Fruit fly (Drosophila melanogaster) whole organism, wandering third instar larva: Measurements from ENCODE around the gene CG31087.

Experiments
- Abd-B ChIP-seq: fragments of >200 bp; optimal IDR thresholded peaks from 2 replicates; lab custom pipeline; 2017; ENCODE audit warnings: missing biosample characterization, missing genetic modification characterization
- CG32264 ChIP-seq: fragments of 200-800 bp; sonication (Bioruptor generic); optimal IDR thresholded peaks from 2 replicates; lab custom pipeline; 2016; ENCODE audit warnings: missing biosample characterization, missing genetic modification characterization
- CG9705 ChIP-seq: fragments of 200-800 bp; sonication (Bioruptor generic); optimal IDR thresholded peaks from 2 replicates; lab custom pipeline; 2018; ENCODE audit warnings: missing biosample characterization, mild to moderate bottlenecking, missing genetic modification characterization
- CrebA ChIP-seq: fragments of 200-800 bp; sonication (Bioruptor generic); optimal IDR thresholded peaks from 2 replicates; lab custom pipeline; 2016; ENCODE audit warnings: missing biosample characterization, mild to moderate bottlenecking, missing genetic modification characterization, borderline replicate concordance
- Dif ChIP-seq: fragments of 200-275, 200-300 bp; sonication (Bioruptor generic); optimal IDR thresholded peaks from 2 replicates; lab custom pipeline; 2018; ENCODE audit warnings: missing biosample characterization, missing genetic modification characterization; ENCODE audit not compliant: partially characterized antibody
- GATAd ChIP-seq: sonication (Bioruptor generic); optimal IDR thresholded peaks from 2 replicates; lab custom pipeline; 2016; ENCODE audit warnings: missing biosample characterization, missing genetic modification characterization
- HLH106 ChIP-seq: fragments of 200-800 bp; optimal IDR thresholded peaks from 3 replicates; lab custom pipeline; 2019; ENCODE audit warnings: missing biosample characterization, mild to moderate bottlenecking, missing genetic modification characterization, moderate library complexity
- Hnf4 ChIP-seq: fragments of 200-800 bp; sonication (Bioruptor generic); optimal IDR thresholded peaks from 2 replicates; lab custom pipeline; 2016; ENCODE audit warnings: missing biosample characterization, mild to moderate bottlenecking, missing genetic modification characterization
- Hr78 ChIP-seq: fragments of >200 bp; optimal IDR thresholded peaks from 2 replicates; lab custom pipeline; 2017; ENCODE audit warnings: missing biosample characterization, missing genetic modification characterization
- Jra ChIP-seq: sonication (Bioruptor generic); optimal IDR thresholded peaks from 2 replicates; lab custom pipeline; 2016; ENCODE audit warnings: missing biosample characterization, missing genetic modification characterization
- Myc ChIP-seq: fragments of >200 bp; optimal IDR thresholded peaks from 2 replicates; lab custom pipeline; 2017
- N ChIP-seq: fragments of >200 bp; optimal IDR thresholded peaks from 2 replicates; lab custom pipeline; 2018; ENCODE audit warnings: missing biosample characterization, missing external identifiers, missing genetic modification characterization
- Rel ChIP-seq, 2 experiments: fragments of 200-800 bp; sonication (Bioruptor generic) in 1 of 2; optimal IDR thresholded peaks; 2 replicates in 1 of 2; 3 replicates in 1 of 2; lab custom pipeline; 2016 to 2019; ENCODE audit warnings: mild to moderate bottlenecking in 2 of 2, missing biosample characterization in 2 of 2, missing genetic modification characterization in 2 of 2, moderate library complexity in 1 of 2
- Sp1 ChIP-seq: fragments of 200-800 bp; sonication (Bioruptor generic); optimal IDR thresholded peaks from 3 replicates; lab custom pipeline; 2019; ENCODE audit warnings: missing biosample characterization, mild to moderate bottlenecking, missing genetic modification characterization, moderate library complexity
- Vsx2 ChIP-seq: fragments of 200-300, 225-300 bp; sonication (Bioruptor generic); optimal IDR thresholded peaks from 2 replicates; lab custom pipeline; 2018; ENCODE audit warnings: missing biosample characterization, missing genetic modification characterization; ENCODE audit not compliant: partially characterized antibody
- br ChIP-seq: fragments of 200-800 bp; sonication (Bioruptor generic); optimal IDR thresholded peaks from 2 replicates; lab custom pipeline; 2016; ENCODE audit warnings: missing biosample characterization, missing genetic modification characterization
- brk ChIP-seq: fragments of 200-800 bp; sonication (Bioruptor generic); optimal IDR thresholded peaks from 2 replicates; lab custom pipeline; 2016; ENCODE audit warnings: missing biosample characterization, mild to moderate bottlenecking, missing genetic modification characterization
- dmrt93B ChIP-seq: fragments of 200-800 bp; sonication (Bioruptor generic); optimal IDR thresholded peaks from 2 replicates; lab custom pipeline; 2018; ENCODE audit warnings: missing biosample characterization, mild to moderate bottlenecking, missing genetic modification characterization
- ey ChIP-seq: fragments of 200-800 bp; sonication (Bioruptor generic); optimal IDR thresholded peaks from 2 replicates; lab custom pipeline; 2016; ENCODE audit warnings: missing biosample characterization, missing genetic modification characterization
- foxo ChIP-seq, 2 experiments: fragments of 200-800 bp; sonication (Bioruptor generic); optimal IDR thresholded peaks; 2 replicates in 1 of 2; 3 replicates in 1 of 2; lab custom pipeline; 2016 to 2017; ENCODE audit warnings: missing biosample characterization in 2 of 2, missing genetic modification characterization in 2 of 2
- fru ChIP-seq: fragments of 200-800 bp; sonication (Bioruptor generic); optimal IDR thresholded peaks from 3 replicates; lab custom pipeline; 2016; ENCODE audit warnings: missing biosample characterization, mild to moderate bottlenecking, missing genetic modification characterization
- lola ChIP-seq: fragments of >200 bp; optimal IDR thresholded peaks from 2 replicates; lab custom pipeline; 2017; ENCODE audit warnings: missing biosample characterization, missing genetic modification characterization
- pan ChIP-seq: fragments of >200 bp; optimal IDR thresholded peaks from 2 replicates; lab custom pipeline; 2017
- psq ChIP-seq: fragments of 200-800 bp; sonication (Bioruptor generic); optimal IDR thresholded peaks from 3 replicates; lab custom pipeline; 2017; ENCODE audit warnings: missing biosample characterization, mild to moderate bottlenecking, missing genetic modification characterization, moderate library complexity
- rgr ChIP-seq: fragments of 200-800 bp; sonication (Bioruptor generic); optimal IDR thresholded peaks from 3 replicates; lab custom pipeline; 2016; ENCODE audit warnings: missing biosample characterization, mild to moderate bottlenecking, missing genetic modification characterization
- sage ChIP-seq: fragments of 200-800 bp; sonication (Bioruptor generic); optimal IDR thresholded peaks from 2 replicates; lab custom pipeline; 2016; ENCODE audit warnings: missing biosample characterization, mild to moderate bottlenecking, missing genetic modification characterization
- sv ChIP-seq: fragments of 200-800 bp; sonication (Bioruptor generic); optimal IDR thresholded peaks from 3 replicates; lab custom pipeline; 2016; ENCODE audit warnings: missing biosample characterization, missing genetic modification characterization
- tai ChIP-seq: sonication (Bioruptor generic); optimal IDR thresholded peaks from 2 replicates; lab custom pipeline; 2016; ENCODE audit warnings: missing biosample characterization, missing genetic modification characterization
- usp ChIP-seq: fragments of >200 bp; optimal IDR thresholded peaks from 2 replicates; lab custom pipeline; 2017; ENCODE audit warnings: missing biosample characterization, missing genetic modification characterization
- woc ChIP-seq: sonication (Bioruptor generic); optimal IDR thresholded peaks from 2 replicates; lab custom pipeline; 2016; ENCODE audit warnings: missing biosample characterization, mild to moderate bottlenecking, missing genetic modification characterization

Gene CG31087

dm6 chr3R:25321681-25322080 is 8.0 kb upstream of the CG31087 start:
- TF ChIP-seq tai (GFP tag; lab: Kevin White, UChicago) = no peak
- TF ChIP-seq Dif (GFP tag; lab: Kevin White, UChicago) = no peak
- TF ChIP-seq HLH106 (tag; lab: Kevin White, UChicago) = no peak
- no peak for TF ChIP-seq Hr78
- TF ChIP-seq Abd-B (GFP tag; lab: Kevin White, UChicago) = no peak
- TF ChIP-seq Vsx2 = no peak
- no peak for TF ChIP-seq CrebA (GFP tag; lab: Kevin White, UChicago)
- TF ChIP-seq dmrt93B (GFP tag; lab: Kevin White, UChicago) = no peak
- no peak for TF ChIP-seq psq (GFP tag; lab: Kevin White, UChicago)
- no peak for TF ChIP-seq Sp1 (GFP tag; lab: Kevin White, UChicago)
- no peak for TF ChIP-seq usp (GFP tag; lab: Kevin White, UChicago)
- no peak for TF ChIP-seq sage (GFP tag; lab: Kevin White, UChicago)
- no peak for TF ChIP-seq ey (GFP tag; lab: Kevin White, UChicago)
- TF ChIP-seq foxo (GFP tag; optimal IDR thresholded peaks at IDR 0.05; lab: Kevin White, UChicago) = no peak
- no peak for TF ChIP-seq brk (GFP tag; lab: Kevin White, UChicago)
- no peak for TF ChIP-seq woc (GFP tag; lab: Kevin White, UChicago)
- TF ChIP-seq fru = no peak
- TF ChIP-seq Myc (lab: Kevin White, UChicago) = no peak
- TF ChIP-seq pan (lab: Kevin White, UChicago) = no peak

dm6 chr3R:25320898-25321297 is 7.3 kb upstream of the CG31087 start:
- TF ChIP-seq CG9705 (GFP tag; lab: Kevin White, UChicago) (no peak), Rel (GFP tag; optimal IDR thresholded peaks at IDR 0.05; lab: Kevin White, UChicago) (no peak), Rel (tag; optimal IDR thresholded peaks at IDR 0.05; lab: Kevin White, UChicago) (peak; percentile 83)

- TF ChIP-seq usp (GFP tag; lab: Kevin White, UChicago) (no peak), N (no peak), HLH106 (tag; lab: Kevin White, UChicago) (no peak), Jra (no peak), Sp1 (GFP tag; lab: Kevin White, UChicago) (no peak), CG32264 (GFP tag; lab: Kevin White, UChicago) (no peak), GATAd (no peak), tai (GFP tag; lab: Kevin White, UChicago) (no peak), CrebA (GFP tag; lab: Kevin White, UChicago) (no peak), rgr (GFP tag; lab: Kevin White, UChicago) (no peak), foxo (GFP tag; optimal IDR thresholded peaks at IDR 0.05; lab: Kevin White, UChicago) (no peak), sage (GFP tag; lab: Kevin White, UChicago) (no peak), lola (no peak), Vsx2 (no peak), ey (GFP tag; lab: Kevin White, UChicago) (no peak), Rel (GFP tag; optimal IDR thresholded peaks at IDR 0.05; lab: Kevin White, UChicago) (no peak), Rel (tag; optimal IDR thresholded peaks at IDR 0.05; lab: Kevin White, UChicago) (no peak)
Observed at dm6 chr3R:25320051-25320705, 6.5 kb upstream of the CG31087 start, which contains the start of gene CG10560. TSS of gene CG10560 (minus strand) at chr3R:25320101.

- TF ChIP-seq Hnf4 (no peak), sv (GFP tag; lab: Kevin White, UChicago) (no peak), sage (GFP tag; lab: Kevin White, UChicago) (no peak), ey (GFP tag; lab: Kevin White, UChicago) (no peak), br (no peak), rgr (GFP tag; lab: Kevin White, UChicago) (no peak), CrebA (GFP tag; lab: Kevin White, UChicago) (no peak)
Observed at dm6 chr3R:25318011-25318410, 4.4 kb upstream of the CG31087 start, which contains the start of gene CG10553. TSS of gene CG10553 (minus strand) at chr3R:25318111.

- TF ChIP-seq Dif (GFP tag; lab: Kevin White, UChicago) = peak; percentile 49
- TF ChIP-seq woc (GFP tag; lab: Kevin White, UChicago) = no peak
Observed at dm6 chr3R:25316016-25316415, 2.4 kb upstream of the CG31087 start, which contains the start of gene CG10559. TSS of gene CG10559 (minus strand) at chr3R:25316116.
